Fruit fly (Drosophila melanogaster): ENCODE results near the gene E2f1.

dm6 chr3R:21613322-21613807, 47.3 kb downstream of the E2f1 start:
- peak; percentile 31 for TF ChIP-seq psq (optimal IDR thresholded peaks at IDR 0.05)
- TF ChIP-seq h (optimal IDR thresholded peaks at IDR 0.05), result no peak
- no peak for TF ChIP-seq Sin3A (optimal IDR thresholded peaks at IDR 0.05)
